Worm (Caenorhabditis elegans): Measurements from ENCODE around the gene hda-10.

The hda-10 gene

ce11 chrII:13834380-13835194, 47.9 kb upstream of the hda-10 start (continued):
- peak; percentile 16 for TF ChIP-seq unc-130 (GFP tag; optimal IDR thresholded peaks at IDR 0.05)
- peak; percentile 41 for TF ChIP-seq D2030.7 (GFP tag; IDR thresholded peaks at IDR 0.05)
- peak; percentile 63 for TF ChIP-seq ekl-4 (GFP tag; IDR thresholded peaks at IDR 0.05)
- TF ChIP-seq sdz-38 (tag; optimal IDR thresholded peaks at IDR 0.05): no peak
- TF ChIP-seq athp-1 (tag; optimal IDR thresholded peaks at IDR 0.05): peak; percentile 54
- peak; percentile 41 for TF ChIP-seq snpc-1.3 (tag; optimal IDR thresholded peaks at IDR 0.05; ENCODE audit: insufficient read depth)
- no peak for TF ChIP-seq F10E7.11 (tag; optimal IDR thresholded peaks at IDR 0.05)
- TF ChIP-seq ztf-18 (tag; optimal IDR thresholded peaks at IDR 0.05): peak; percentile 39
- TF ChIP-seq madf-10 (tag; optimal IDR thresholded peaks at IDR 0.05): peak; percentile 65
- peak; percentile 82 for TF ChIP-seq rcor-1 (GFP tag; IDR thresholded peaks at IDR 0.05)
- TF ChIP-seq snpc-1.1 (tag; optimal IDR thresholded peaks at IDR 0.05; ENCODE audit: insufficient read depth): peak; percentile 87
- TF ChIP-seq chd-7 (tag; optimal IDR thresholded peaks at IDR 0.05): peak; percentile 80
- TF ChIP-seq hlh-12 (tag; optimal IDR thresholded peaks at IDR 0.05): no peak
- TF ChIP-seq nfyb-1 (GFP tag; IDR thresholded peaks at IDR 0.05): peak; percentile 92
- TF ChIP-seq zim-3 (tag; optimal IDR thresholded peaks at IDR 0.05): peak; percentile 71
- TF ChIP-seq attf-3 (GFP tag; conservative IDR thresholded peaks at IDR 0.05): no peak
- no peak for TF ChIP-seq snpc-3.4 (tag; optimal IDR thresholded peaks at IDR 0.05)
- peak; percentile 54 for TF ChIP-seq mel-28 (tag; optimal IDR thresholded peaks at IDR 0.05; ENCODE audit: borderline replicate concordance)
- no peak for TF ChIP-seq F39B2.1 (GFP tag; IDR thresholded peaks at IDR 0.05)
- peak; percentile 79 for TF ChIP-seq rpc-1 (optimal IDR thresholded peaks at IDR 0.05)
- TF ChIP-seq rpc-1 (tag; optimal IDR thresholded peaks at IDR 0.05): peak; percentile 78
- no peak for TF ChIP-seq F55B11.4 (tag; optimal IDR thresholded peaks at IDR 0.05; ENCODE audit: borderline replicate concordance, insufficient read depth)
- no peak for TF ChIP-seq F57A8.1 (GFP tag; optimal IDR thresholded peaks at IDR 0.05)
- TF ChIP-seq nhr-120 (GFP tag; IDR thresholded peaks at IDR 0.05): no peak
- peak; percentile 67 for TF ChIP-seq K11D2.4 (GFP tag; IDR thresholded peaks at IDR 0.05)
- no peak for TF ChIP-seq unc-62 (GFP tag; optimal IDR thresholded peaks at IDR 0.05)
- TF ChIP-seq lin-54 (GFP tag; optimal IDR thresholded peaks at IDR 0.05): peak; percentile 76
- peak; percentile 38; the same call in 1 of the 2 replicates for TF ChIP-seq madf-6 (GFP tag; IDR thresholded peaks at IDR 0.05)
- TF ChIP-seq ztf-25 (GFP tag; IDR thresholded peaks at IDR 0.05): 0 out of 2 replicates have a peak, but pooled peaks have one; percentile 44
- TF ChIP-seq sea-2 (GFP tag; IDR thresholded peaks at IDR 0.05): no peak
- no peak for TF ChIP-seq lsy-27 (tag; optimal IDR thresholded peaks at IDR 0.05; ENCODE audit: borderline replicate concordance, insufficient read depth)
- peak; percentile 68 for TF ChIP-seq ceh-100 (GFP tag; IDR thresholded peaks at IDR 0.05)
- TF ChIP-seq F52B5.7 (tag; optimal IDR thresholded peaks at IDR 0.05): peak; percentile 53
- no peak for TF ChIP-seq bed-1 (GFP tag; IDR thresholded peaks at IDR 0.05)
- no peak for TF ChIP-seq Y67H2A.10 (GFP tag; conservative IDR thresholded peaks at IDR 0.05)
- no peak for TF ChIP-seq nhr-179 (tag; optimal IDR thresholded peaks at IDR 0.05)
- TF ChIP-seq F22D6.2 (tag; optimal IDR thresholded peaks at IDR 0.05): peak; percentile 66
- no peak for TF ChIP-seq lir-1 (GFP tag; conservative IDR thresholded peaks at IDR 0.05)
- peak; percentile 44 for TF ChIP-seq nhr-80 (tag; optimal IDR thresholded peaks at IDR 0.05)
- TF ChIP-seq ceh-27 (GFP tag; optimal IDR thresholded peaks at IDR 0.05): peak; percentile 80
- no peak for TF ChIP-seq xnd-1 (tag; optimal IDR thresholded peaks at IDR 0.05)
- no peak for TF ChIP-seq ccch-3 (GFP tag; optimal IDR thresholded peaks at IDR 0.05)
- no peak for TF ChIP-seq ceh-58 (GFP tag; IDR thresholded peaks at IDR 0.05)
